Fruit fly (Drosophila melanogaster) whole organism, embryonic: ENCODE results near the gene CG2104.
A peak's percentile ranks its signal among the peaks of the same experiment; 100 is the strongest.

Source experiments
- Bdp1 ChIP-seq: fragments of 200-800 bp; sonication (Bioruptor generic); optimal IDR thresholded peaks from 3 replicates; lab custom pipeline; 2016; ENCODE audit warnings: missing biosample characterization, missing genetic modification characterization
- Blimp-1 ChIP-seq: fragments of 200-800 bp; sonication (Bioruptor generic); optimal IDR thresholded peaks from 3 replicates; lab custom pipeline; 2018; ENCODE audit warnings: missing biosample characterization, missing genetic modification characterization, mild to moderate bottlenecking, moderate library complexity, missing genetic modification reagents
- CG10267 ChIP-seq: fragments of 200-800 bp; sonication (Bioruptor generic); optimal IDR thresholded peaks from 2 replicates; lab custom pipeline; 2018; ENCODE audit warnings: missing biosample characterization, mild to moderate bottlenecking, missing genetic modification characterization, moderate library complexity
- CG10543 ChIP-seq: fragments of 200-800 bp; sonication (Bioruptor generic); optimal IDR thresholded peaks from 3 replicates; lab custom pipeline; 2017; ENCODE audit warnings: missing biosample characterization, mild to moderate bottlenecking, missing genetic modification characterization, moderate library complexity
- CG10565 ChIP-seq: fragments of 200-800 bp; sonication (Bioruptor generic); optimal IDR thresholded peaks from 3 replicates; lab custom pipeline; 2016; ENCODE audit warnings: missing biosample characterization, mild to moderate bottlenecking, missing genetic modification characterization
- CG11093 ChIP-seq: fragments of 200-800 bp; sonication (Bioruptor generic); IDR thresholded peaks from 3 replicates; pipeline ENCODE4 v1.3.6; 2022; ENCODE audit warnings: missing biosample characterization, missing genetic modification characterization
- CG1233 ChIP-seq: fragments of 200-800 bp; sonication (Bioruptor generic); optimal IDR thresholded peaks from 4 replicates; lab custom pipeline; 2018; ENCODE audit warnings: missing biosample characterization, mild to moderate bottlenecking, missing genetic modification characterization
- CG13123 ChIP-seq: fragments of 200-800 bp; sonication (Bioruptor generic); optimal IDR thresholded peaks from 2 replicates; lab custom pipeline; 2016; ENCODE audit warnings: missing biosample characterization, missing genetic modification characterization
- CG14667 ChIP-seq: fragments of 200-800 bp; sonication (Bioruptor generic); IDR thresholded peaks from 2 replicates; pipeline ENCODE4 v1.3.6; 2022; ENCODE audit warnings: missing biosample characterization, missing genetic modification characterization
- CG17186 ChIP-seq: fragments of 200-800 bp; sonication (Bioruptor generic); optimal IDR thresholded peaks from 3 replicates; lab custom pipeline; 2017; ENCODE audit warnings: missing biosample characterization, missing genetic modification reagents, missing genetic modification characterization
- CG17361 ChIP-seq: fragments of 200-800 bp; sonication (Bioruptor generic); IDR thresholded peaks from 3 replicates; pipeline ENCODE4 v1.3.6; 2022; ENCODE audit warnings: missing biosample characterization, missing genetic modification characterization
- CG2678 ChIP-seq: fragments of 200-800 bp; sonication (Bioruptor generic); optimal IDR thresholded peaks from 3 replicates; lab custom pipeline; 2019; ENCODE audit warnings: missing biosample characterization, mild to moderate bottlenecking, missing genetic modification characterization, moderate library complexity
- CG3163 ChIP-seq: fragments of 200-800 bp; sonication (Bioruptor generic); optimal IDR thresholded peaks from 3 replicates; lab custom pipeline; 2016; ENCODE audit warnings: missing biosample characterization, missing genetic modification characterization
- CG32767 ChIP-seq: fragments of 200-800 bp; sonication (Bioruptor generic); IDR thresholded peaks from 2 replicates; pipeline ENCODE4 v1.3.6; 2022; ENCODE audit warnings: missing biosample characterization, missing genetic modification characterization
- CG33213 ChIP-seq: fragments of 200-800 bp; sonication (Bioruptor generic); optimal IDR thresholded peaks from 3 replicates; lab custom pipeline; 2016; ENCODE audit warnings: missing biosample characterization, missing genetic modification characterization
- CG8478 ChIP-seq: fragments of >200 bp; optimal IDR thresholded peaks from 2 replicates; lab custom pipeline; 2018
- CrebB ChIP-seq: fragments of 200-800 bp; sonication (Bioruptor generic); optimal IDR thresholded peaks from 3 replicates; lab custom pipeline; 2018; ENCODE audit warnings: missing biosample characterization, mild to moderate bottlenecking, missing genetic modification characterization
- Dad ChIP-seq: fragments of 200-800 bp; sonication (Bioruptor generic); optimal IDR thresholded peaks from 3 replicates; lab custom pipeline; 2016; ENCODE audit warnings: missing biosample characterization, missing genetic modification characterization
- Dip2 ChIP-seq: fragments of 200-800 bp; sonication (Bioruptor generic); IDR thresholded peaks from 2 replicates; pipeline ENCODE4 v1.3.6; 2022; ENCODE audit warnings: missing biosample characterization, missing genetic modification characterization
- Dip3 ChIP-seq: fragments of 200-800 bp; sonication (Bioruptor generic); optimal IDR thresholded peaks from 3 replicates; lab custom pipeline; 2016; ENCODE audit warnings: missing biosample characterization, missing genetic modification characterization
- Dp ChIP-seq: fragments of 200-800 bp; sonication (Bioruptor generic); optimal IDR thresholded peaks from 2 replicates; lab custom pipeline; 2018; ENCODE audit warnings: missing biosample characterization, mild to moderate bottlenecking, missing genetic modification characterization, moderate library complexity
- ERR ChIP-seq: fragments of 200-800 bp; sonication (Bioruptor generic); optimal IDR thresholded peaks from 2 replicates; lab custom pipeline; 2016; ENCODE audit warnings: missing biosample characterization, missing genetic modification characterization
- Eip74EF ChIP-seq, 2 experiments: fragments of 200-800 bp in 1 of 2; fragments of >200 bp in 1 of 2; sonication (Bioruptor generic) in 1 of 2; optimal IDR thresholded peaks; 2 replicates each; lab custom pipeline; 2017 to 2019; ENCODE audit warnings: missing biosample characterization in 2 of 2, missing genetic modification characterization in 2 of 2, mild to moderate bottlenecking in 1 of 2, moderate library complexity in 1 of 2
- HLH3B ChIP-seq: fragments of 200-800 bp; sonication (Bioruptor generic); IDR thresholded peaks from 2 replicates; pipeline ENCODE4 v1.3.6; 2022; ENCODE audit warnings: missing biosample characterization, missing genetic modification characterization
- Kr ChIP-seq: fragments of 200-800 bp; sonication (Bioruptor generic); optimal IDR thresholded peaks from 2 replicates; lab custom pipeline; 2017; ENCODE audit warnings: missing biosample characterization, mild to moderate bottlenecking, missing genetic modification characterization
- Nf-YB ChIP-seq: fragments of 200-800 bp; sonication (Bioruptor generic); optimal IDR thresholded peaks from 3 replicates; lab custom pipeline; 2019; ENCODE audit warnings: missing biosample characterization, mild to moderate bottlenecking, missing genetic modification characterization, moderate library complexity
- Ravus ChIP-seq: fragments of 200-800 bp; sonication (Bioruptor generic); IDR thresholded peaks from 2 replicates; pipeline ENCODE4 v1.3.6; 2022; ENCODE audit warnings: missing biosample characterization, missing genetic modification characterization
- Rx ChIP-seq: fragments of 200-800 bp; sonication (Bioruptor generic); IDR thresholded peaks from 2 replicates; pipeline ENCODE4 v1.3.6; 2022; ENCODE audit warnings: missing biosample characterization, missing genetic modification characterization
- Sry-δ ChIP-seq: fragments of 200-800 bp; sonication (Bioruptor generic); optimal IDR thresholded peaks from 2 replicates; lab custom pipeline; 2016; ENCODE audit warnings: missing biosample characterization, missing genetic modification characterization
- Vsx1 ChIP-seq: fragments of 200-800 bp; sonication (Bioruptor generic); optimal IDR thresholded peaks from 2 replicates; lab custom pipeline; 2017; ENCODE audit warnings: missing biosample characterization, mild to moderate bottlenecking, missing genetic modification characterization, missing genetic modification reagents
- bowl ChIP-seq: fragments of 200-800 bp; sonication (Bioruptor generic); IDR thresholded peaks from 2 replicates; pipeline ENCODE4 v1.3.6; 2022; ENCODE audit warnings: missing biosample characterization, missing genetic modification characterization
- chinmo ChIP-seq: fragments of 200-800 bp; sonication (Bioruptor generic); IDR thresholded peaks from 4 replicates; pipeline ENCODE4 v1.3.6; 2022; ENCODE audit warnings: missing biosample characterization, missing genetic modification characterization; ENCODE audit not compliant: partially characterized antibody
- crol ChIP-seq: fragments of 200-800 bp; sonication (Bioruptor generic); IDR thresholded peaks from 2 replicates; pipeline ENCODE4 v1.3.6; 2022; ENCODE audit warnings: missing biosample characterization, missing genetic modification characterization
- danr ChIP-seq: fragments of 200-800 bp; sonication (Bioruptor generic); IDR thresholded peaks from 2 replicates; pipeline ENCODE4 v1.3.6; 2022; ENCODE audit warnings: missing biosample characterization, missing genetic modification characterization
- dimm ChIP-seq: fragments of 200-800 bp; sonication (Bioruptor generic); IDR thresholded peaks from 2 replicates; pipeline ENCODE4 v1.3.6; 2022; ENCODE audit warnings: missing biosample characterization, missing genetic modification characterization
- emc ChIP-seq: fragments of 200-800 bp; sonication (Bioruptor generic); optimal IDR thresholded peaks from 2 replicates; lab custom pipeline; 2016; ENCODE audit warnings: missing biosample characterization, missing genetic modification characterization
- ems ChIP-seq: fragments of 200-800 bp; sonication (Bioruptor generic); optimal IDR thresholded peaks from 3 replicates; lab custom pipeline; 2016; ENCODE audit warnings: missing biosample characterization, missing genetic modification characterization
- ewg ChIP-seq: fragments of 200-800 bp; sonication (Bioruptor generic); optimal IDR thresholded peaks from 3 replicates; lab custom pipeline; 2017; ENCODE audit warnings: mild to moderate bottlenecking, missing biosample characterization, missing genetic modification reagents, missing genetic modification characterization
- ftz-f1 ChIP-seq: fragments of 200-800 bp; sonication (Bioruptor generic); optimal IDR thresholded peaks from 2 replicates; lab custom pipeline; 2016; ENCODE audit warnings: missing biosample characterization, missing genetic modification characterization
- fu2 ChIP-seq: fragments of 200-800 bp; sonication (Bioruptor generic); optimal IDR thresholded peaks from 2 replicates; lab custom pipeline; 2016; ENCODE audit warnings: missing biosample characterization, missing genetic modification characterization
- nom ChIP-seq: fragments of 200-800 bp; sonication (Bioruptor generic); optimal IDR thresholded peaks from 2 replicates; lab custom pipeline; 2017; ENCODE audit warnings: missing biosample characterization, missing genetic modification characterization, mild to moderate bottlenecking, moderate library complexity, missing genetic modification reagents
- pnt ChIP-seq: fragments of 200-800 bp; sonication (Bioruptor generic); optimal IDR thresholded peaks from 3 replicates; lab custom pipeline; 2016; ENCODE audit warnings: missing biosample characterization, missing genetic modification characterization
- repo ChIP-seq: fragments of 200-800 bp; sonication (Bioruptor generic); optimal IDR thresholded peaks from 2 replicates; lab custom pipeline; 2016; ENCODE audit warnings: missing biosample characterization, missing genetic modification characterization
- seq ChIP-seq: fragments of 200-800 bp; sonication (Bioruptor generic); IDR thresholded peaks from 2 replicates; pipeline ENCODE4 v1.3.6; 2022; ENCODE audit warnings: missing biosample characterization, missing genetic modification characterization
- sim ChIP-seq: fragments of 200-800 bp; sonication (Bioruptor generic); IDR thresholded peaks from 2 replicates; pipeline ENCODE4 v1.3.6; 2022; ENCODE audit warnings: missing biosample characterization, missing genetic modification characterization
- slbo ChIP-seq: fragments of 200-800 bp; sonication (Bioruptor generic); IDR thresholded peaks from 2 replicates; pipeline ENCODE4 v1.3.6; 2022; ENCODE audit warnings: missing biosample characterization, missing genetic modification characterization
- twi ChIP-seq: fragments of 200-800 bp; optimal IDR thresholded peaks from 2 replicates; lab custom pipeline; 2019; ENCODE audit warnings: missing biosample characterization, mild to moderate bottlenecking, missing genetic modification characterization, moderate library complexity
- zen2 ChIP-seq: fragments of 200-800 bp; sonication (Bioruptor generic); IDR thresholded peaks from 3 replicates; pipeline ENCODE4 v1.3.6; 2022; ENCODE audit warnings: missing biosample characterization, missing genetic modification characterization; ENCODE audit not compliant: partially characterized antibody
- zf30C ChIP-seq: fragments of 200-800 bp; sonication (Bioruptor generic); optimal IDR thresholded peaks from 3 replicates; lab custom pipeline; 2018; ENCODE audit warnings: missing biosample characterization, mild to moderate bottlenecking, missing genetic modification characterization
- zfh1 ChIP-seq: fragments of 200-800 bp; sonication (Bioruptor generic); IDR thresholded peaks from 3 replicates; pipeline ENCODE4 v1.3.6; 2022; ENCODE audit warnings: missing biosample characterization, missing genetic modification characterization

The CG2104 gene

DNA sequence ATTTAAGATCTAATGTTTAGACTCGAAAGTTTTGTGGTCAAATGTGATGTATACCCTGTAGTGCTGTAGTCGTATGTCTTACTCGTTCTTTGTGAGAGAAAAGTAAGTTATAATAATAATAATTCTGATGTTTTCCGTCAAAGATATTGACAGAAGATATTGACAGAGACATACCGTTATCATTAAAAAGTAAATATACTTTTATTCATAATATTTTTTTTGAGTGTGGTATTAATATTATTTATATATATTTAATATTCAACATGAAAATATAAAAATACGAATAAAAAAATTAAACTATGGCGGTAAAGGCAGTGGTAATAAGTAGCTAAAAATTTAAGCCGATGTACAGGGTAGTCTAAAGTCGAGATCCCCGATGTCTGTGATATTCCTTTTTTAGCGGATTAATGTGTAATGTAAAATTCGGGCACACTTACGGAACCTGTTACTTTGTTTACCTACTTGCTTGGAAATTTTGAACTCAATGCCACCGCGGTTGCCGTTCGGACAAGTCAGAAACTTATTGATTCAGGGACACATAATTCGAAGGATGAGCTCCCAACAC, 43.3 kb upstream of the CG2104 start, which contains the start of the genes CG2100 and CG1236 (continued):
- TF ChIP-seq CG17361 (GFP tag; lab: Robert Waterston, UW): peak; percentile 97
- TF ChIP-seq Dp: peak; percentile 21
- no peak for TF ChIP-seq Sry-δ (GFP tag; lab: Kevin White, UChicago)
- TF ChIP-seq Dip3 (GFP tag; lab: Kevin White, UChicago): no peak
- peak; percentile 12 for TF ChIP-seq repo (GFP tag; lab: Kevin White, UChicago)
- TF ChIP-seq CG17186 (GFP tag; lab: Kevin White, UChicago): peak; percentile 2
- no peak for TF ChIP-seq ERR (GFP tag; lab: Kevin White, UChicago)
- TF ChIP-seq Ravus: no peak; the same call in 1 of the 2 replicates
- no peak for TF ChIP-seq crol (GFP tag; lab: Robert Waterston, UW)
- peak; percentile 85 for TF ChIP-seq CG1233 (GFP tag; lab: Kevin White, UChicago)
- peak; percentile 43; the same call in 1 of the 2 replicates for TF ChIP-seq dimm (GFP tag; lab: Robert Waterston, UW)
- TF ChIP-seq slbo (GFP tag; lab: Robert Waterston, UW): peak; percentile 86
- no peak for TF ChIP-seq danr (GFP tag; lab: Robert Waterston, UW)
- 0 out of 2 replicates have a peak, but pooled peaks have one; percentile 15 for TF ChIP-seq sim (GFP tag; lab: Robert Waterston, UW)
- 0 out of 2 replicates have a peak, but pooled peaks have one; percentile 49 for TF ChIP-seq Rx (GFP tag; lab: Robert Waterston, UW)
- TF ChIP-seq ems (GFP tag; lab: Kevin White, UChicago): peak; percentile 59
- peak; percentile 59 for TF ChIP-seq CG10543 (GFP tag; lab: Kevin White, UChicago)
- TF ChIP-seq Dad (GFP tag; lab: Kevin White, UChicago): no peak
- TF ChIP-seq Vsx1 (GFP tag; lab: Kevin White, UChicago): no peak
- TF ChIP-seq Blimp-1: peak; percentile 83
- peak; percentile 4 for TF ChIP-seq CG3163 (GFP tag; lab: Kevin White, UChicago)
- TF ChIP-seq HLH3B: peak; percentile 63; the same call in 1 of the 2 replicates
- TF ChIP-seq CG13123 (GFP tag; lab: Kevin White, UChicago): peak; percentile 27
- peak; percentile 45 for TF ChIP-seq nom
- no peak for TF ChIP-seq emc (GFP tag; lab: Kevin White, UChicago)
- TF ChIP-seq CG10565: peak; percentile 19
- TF ChIP-seq CG33213 (GFP tag; lab: Kevin White, UChicago): peak; percentile 17
- TF ChIP-seq CG10267 (tag; lab: Kevin White, UChicago): peak; percentile 85
- no peak for TF ChIP-seq chinmo (GFP tag; lab: Robert Waterston, UW)
- TF ChIP-seq zen2 (GFP tag; lab: Robert Waterston, UW): no peak
- TF ChIP-seq CG2678 (tag; lab: Kevin White, UChicago): peak; percentile 92
- TF ChIP-seq zfh1 (GFP tag; lab: Robert Waterston, UW): peak; percentile 71; the same call in 2 of the 3 replicates
- TF ChIP-seq CG32767: 0 out of 2 replicates have a peak, but pooled peaks have one; percentile 70
- TF ChIP-seq CG8478 (lab: Kevin White, UChicago): no peak
- peak; percentile 78 for TF ChIP-seq twi (tag; lab: Kevin White, UChicago)
- TF ChIP-seq ftz-f1 (GFP tag; lab: Kevin White, UChicago): peak; percentile 37
- peak; percentile 66; the same call in 1 of the 2 replicates for TF ChIP-seq seq (GFP tag; lab: Robert Waterston, UW)
- TF ChIP-seq CrebB (tag; lab: Kevin White, UChicago): peak; percentile 36
- peak; percentile 23; the same call in 1 of the 2 replicates for TF ChIP-seq CG14667 (GFP tag; lab: Robert Waterston, UW)
- TF ChIP-seq bowl: no peak
- no peak for TF ChIP-seq pnt (GFP tag; lab: Kevin White, UChicago)
- TF ChIP-seq Eip74EF (GFP tag; optimal IDR thresholded peaks at IDR 0.05; lab: Kevin White, UChicago): peak in 1 of 2 experiments; percentile 83
- no peak for TF ChIP-seq Kr (GFP tag; lab: Kevin White, UChicago)
- TF ChIP-seq ewg (GFP tag; lab: Kevin White, UChicago): peak; percentile 79
- 0 out of 3 replicates have a peak, but pooled peaks have one; percentile 51 for TF ChIP-seq CG11093 (GFP tag; lab: Robert Waterston, UW)
- TF ChIP-seq zf30C (GFP tag; lab: Kevin White, UChicago): no peak
- peak; percentile 72 for TF ChIP-seq Nf-YB (GFP tag; lab: Kevin White, UChicago)
- peak; percentile 19 for TF ChIP-seq Bdp1
- TF ChIP-seq Dip2: no peak
- TF ChIP-seq fu2: no peak
